Worm (Caenorhabditis elegans) whole organism, L4 larva: Measurements from ENCODE around the gene cab-1.
A peak's percentile ranks its signal among the peaks of the same experiment; 100 is the strongest.

Source experiments
- ceh-82 ChIP-seq: sonication (generic microtip); optimal IDR thresholded peaks from 2 replicates; lab custom pipeline; 2017; ENCODE audit warnings: missing biosample characterization, missing genetic modification characterization
- hlh-30 ChIP-seq: sonication (generic microtip); optimal IDR thresholded peaks from 2 replicates; lab custom pipeline; 2017; ENCODE audit warnings: antibody characterized with exemption, mild to moderate bottlenecking, missing genetic modification characterization, missing compliant biosample characterization; ENCODE audit not compliant: insufficient read depth
- hmg-1.1 ChIP-seq: fragments of 200-800 bp; sonication (Bioruptor generic); IDR thresholded peaks from 2 replicates; pipeline ENCODE4 v1.3.6; 2022; ENCODE audit warnings: missing genetic modification reagents, missing genetic modification characterization, missing compliant biosample characterization
- madf-9 ChIP-seq: fragments of 200-800 bp; sonication (Bioruptor generic); conservative IDR thresholded peaks from 2 replicates; pipeline ENCODE4 v1.3.6; 2022; ENCODE audit warnings: missing genetic modification reagents, missing genetic modification characterization, missing compliant biosample characterization
- mdl-1 ChIP-seq, 2 experiments: fragments of 150-350 bp in 1 of 2; sonication (generic microtip) in 1 of 2; optimal IDR thresholded peaks; 2 replicates each; lab custom pipeline; 2014 to 2017; ENCODE audit warnings: missing biosample characterization in 2 of 2, missing genetic modification characterization in 2 of 2
- nhr-28 ChIP-seq: fragments of 150-350 bp; optimal IDR thresholded peaks from 2 replicates; lab custom pipeline; 2014; ENCODE audit warnings: missing biosample characterization, missing genetic modification characterization
- nhr-6 ChIP-seq: fragments of 150-350 bp; optimal IDR thresholded peaks from 2 replicates; lab custom pipeline; 2014; ENCODE audit warnings: missing biosample characterization, missing genetic modification characterization
- sdz-12 ChIP-seq: fragments of 200-800 bp; sonication (Bioruptor generic); optimal IDR thresholded peaks from 2 replicates; lab custom pipeline; 2018; ENCODE audit warnings: mild to moderate bottlenecking, missing genetic modification characterization, missing compliant biosample characterization
- set-16 ChIP-seq: fragments of 200-800 bp; sonication (Bioruptor generic); IDR thresholded peaks from 2 replicates; pipeline ENCODE4 v1.3.6; 2022; ENCODE audit warnings: missing genetic modification reagents, missing genetic modification characterization, missing compliant biosample characterization
- tag-97 ChIP-seq: fragments of 200-800 bp; sonication (Bioruptor generic); IDR thresholded peaks from 2 replicates; pipeline ENCODE4 v1.3.6; 2022; ENCODE audit warnings: missing genetic modification characterization, missing compliant biosample characterization

- TF ChIP-seq sdz-12 (GFP tag; lab: Kevin White, UChicago), result no peak
- TF ChIP-seq nhr-6 (tag; lab: Kevin White, UChicago), result no peak
- no peak for TF ChIP-seq ceh-82 (tag; lab: Kevin White, UChicago)
- TF ChIP-seq nhr-28, result peak; percentile 15
- no peak for TF ChIP-seq madf-9 (GFP tag; lab: Robert Waterston, UW)
- no peak for TF ChIP-seq mdl-1 (tag; optimal IDR thresholded peaks at IDR 0.05; lab: Kevin White, UChicago)
- TF ChIP-seq tag-97 (GFP tag; lab: Robert Waterston, UW), result no peak
- TF ChIP-seq hmg-1.1 (GFP tag; lab: Robert Waterston, UW), result no peak
- no peak for TF ChIP-seq hlh-30 (tag; lab: Kevin White, UChicago)
- TF ChIP-seq set-16, result no peak
Measured at ce11 chrX:12174686-12175404, 37.9 kb downstream of the cab-1 start.
